Worm (Caenorhabditis elegans) whole organism, L1 larva: ENCODE measurements around the gene F55G1.7.

Experiments used
- C16A3.4 ChIP-seq: fragments of 150-350 bp; optimal IDR thresholded peaks from 2 replicates; lab custom pipeline; 2014; ENCODE audit warnings: missing biosample characterization, missing genetic modification characterization
- F16B12.6 ChIP-seq: fragments of 150-350 bp; optimal IDR thresholded peaks from 2 replicates; lab custom pipeline; 2014; ENCODE audit warnings: missing biosample characterization, missing genetic modification characterization
- alr-1 ChIP-seq: fragments of 200-800 bp; sonication (Bioruptor generic); optimal IDR thresholded peaks from 2 replicates; lab custom pipeline; 2018; ENCODE audit warnings: borderline replicate concordance, mild to moderate bottlenecking, missing genetic modification characterization, missing compliant biosample characterization
- aly-2 ChIP-seq: fragments of 150-350 bp; optimal IDR thresholded peaks from 2 replicates; lab custom pipeline; 2014; ENCODE audit warnings: missing biosample characterization, missing genetic modification characterization
- ama-1 ChIP-seq: fragments of 150-350 bp; optimal IDR thresholded peaks from 2 replicates; lab custom pipeline; 2014
- blmp-1 ChIP-seq: fragments of 150-350 bp; optimal IDR thresholded peaks from 2 replicates; lab custom pipeline; 2014; ENCODE audit warnings: missing biosample characterization, missing genetic modification characterization
- ceh-63 ChIP-seq: fragments of 200-800 bp; sonication (Bioruptor generic); optimal IDR thresholded peaks from 2 replicates; lab custom pipeline; 2018; ENCODE audit warnings: mild to moderate bottlenecking, missing genetic modification characterization, missing compliant biosample characterization
- ceh-8 ChIP-seq: fragments of 200-800 bp; sonication (Bioruptor generic); optimal IDR thresholded peaks from 2 replicates; lab custom pipeline; 2018; ENCODE audit warnings: mild to moderate bottlenecking, missing genetic modification characterization, moderate library complexity, missing compliant biosample characterization
- dpl-1 ChIP-seq, 3 experiments: fragments of 150-350 bp in 2 of 3; sonication (generic microtip) in 1 of 3; optimal IDR thresholded peaks; 2 replicates each; lab custom pipeline; 2014 to 2017; ENCODE audit warnings: missing biosample characterization in 3 of 3, missing genetic modification characterization in 3 of 3, missing genetic modification reagents in 3 of 3
- dsc-1 ChIP-seq: sonication (generic microtip); optimal IDR thresholded peaks from 2 replicates; lab custom pipeline; 2016; ENCODE audit warnings: mild to moderate bottlenecking, missing genetic modification characterization, missing compliant biosample characterization
- efl-1 ChIP-seq, 4 experiments: fragments of 150-350 bp; optimal IDR thresholded peaks in 3 of 4; peaks in 1 of 4; 1 replicate in 1 of 4; 2 replicates in 3 of 4; lab custom pipeline; 2014; ENCODE audit warnings: missing biosample characterization in 2 of 4, missing genetic modification characterization in 2 of 4, missing genetic modification reagents in 2 of 4
- elt-3 ChIP-seq, 6 experiments: fragments of 150-350 bp in 1 of 6; sonication (generic microtip); optimal IDR thresholded peaks; 2 replicates each; lab custom pipeline; 2017 to 2018; ENCODE audit warnings: missing biosample characterization in 6 of 6, missing genetic modification characterization in 6 of 6, inconsistent platforms in 1 of 6
- ets-5 ChIP-seq: fragments of 200-800 bp; sonication (Bioruptor generic); IDR thresholded peaks from 2 replicates; pipeline ENCODE4 v1.3.6; 2022; ENCODE audit warnings: missing genetic modification characterization, missing compliant biosample characterization
- fos-1 ChIP-seq: fragments of 150-350 bp; optimal IDR thresholded peaks from 2 replicates; lab custom pipeline; 2014; ENCODE audit warnings: missing biosample characterization, missing genetic modification characterization
- hlh-17 ChIP-seq: fragments of 200-800 bp; sonication (Bioruptor generic); optimal IDR thresholded peaks from 2 replicates; lab custom pipeline; 2018; ENCODE audit warnings: missing genetic modification characterization, mild to moderate bottlenecking, missing compliant biosample characterization, moderate library complexity, borderline replicate concordance
- hpl-2 ChIP-seq: fragments of 150-350 bp; optimal IDR thresholded peaks from 2 replicates; lab custom pipeline; 2014; ENCODE audit warnings: missing biosample characterization, missing genetic modification reagents, missing genetic modification characterization
- irx-1 ChIP-seq: sonication (generic microtip); optimal IDR thresholded peaks from 2 replicates; lab custom pipeline; 2016; ENCODE audit warnings: missing genetic modification characterization, missing compliant biosample characterization
- isw-1 ChIP-seq: fragments of 200-800 bp; sonication (Bioruptor generic); IDR thresholded peaks from 2 replicates; pipeline ENCODE4 v1.3.6; 2022; ENCODE audit warnings: missing genetic modification characterization, missing compliant biosample characterization
- jun-1 ChIP-seq: fragments of 150-350 bp; optimal IDR thresholded peaks from 2 replicates; lab custom pipeline; 2014; ENCODE audit warnings: missing biosample characterization, missing genetic modification reagents, missing genetic modification characterization
- lin-14 ChIP-seq: fragments of 200-800 bp; sonication (Bioruptor generic); optimal IDR thresholded peaks from 2 replicates; lab custom pipeline; 2018; ENCODE audit warnings: mild to moderate bottlenecking, missing genetic modification characterization, moderate library complexity, missing compliant biosample characterization
- lin-15B ChIP-seq: fragments of 150-350 bp; sonication (generic microtip); optimal IDR thresholded peaks from 3 replicates; lab custom pipeline; 2014; ENCODE audit warnings: missing biosample characterization, missing genetic modification characterization
- lin-35 ChIP-seq, 2 experiments: fragments of 150-350 bp; optimal IDR thresholded peaks; 2 replicates each; lab custom pipeline; 2014; ENCODE audit warnings: missing biosample characterization in 2 of 2, missing genetic modification characterization in 2 of 2, missing genetic modification reagents in 2 of 2
- lir-3 ChIP-seq: sonication (generic microtip); optimal IDR thresholded peaks from 2 replicates; lab custom pipeline; 2016; ENCODE audit warnings: mild to moderate bottlenecking, missing genetic modification characterization, moderate library complexity, missing compliant biosample characterization; ENCODE audit not compliant: poor library complexity
- lsy-2 ChIP-seq, 2 experiments: fragments of 150-350 bp; optimal IDR thresholded peaks; 2 replicates each; lab custom pipeline; 2014; ENCODE audit warnings: missing biosample characterization in 2 of 2, missing genetic modification characterization in 2 of 2
- mdl-1 ChIP-seq, 2 experiments: fragments of 150-350 bp; optimal IDR thresholded peaks; 2 replicates each; lab custom pipeline; 2014 to 2017; ENCODE audit warnings: missing biosample characterization in 2 of 2, missing genetic modification characterization in 2 of 2, inconsistent platforms in 1 of 2
- mef-2 ChIP-seq: fragments of 150-350 bp; optimal IDR thresholded peaks from 2 replicates; lab custom pipeline; 2014; ENCODE audit warnings: missing biosample characterization, missing genetic modification characterization
- mep-1 ChIP-seq: fragments of 150-350 bp; optimal IDR thresholded peaks from 2 replicates; lab custom pipeline; 2014; ENCODE audit warnings: missing biosample characterization, missing genetic modification characterization
- nhr-19 ChIP-seq: fragments of 200-800 bp; sonication (Bioruptor generic); conservative IDR thresholded peaks from 2 replicates; pipeline ENCODE4 v1.3.6; 2022; ENCODE audit warnings: missing genetic modification characterization, missing compliant biosample characterization
- nhr-237 ChIP-seq: fragments of 150-350 bp; optimal IDR thresholded peaks from 2 replicates; lab custom pipeline; 2014; ENCODE audit warnings: missing biosample characterization, missing genetic modification characterization
- nhr-28 ChIP-seq: fragments of 150-350 bp; optimal IDR thresholded peaks from 2 replicates; lab custom pipeline; 2014; ENCODE audit warnings: missing biosample characterization, missing genetic modification characterization
- nhr-47 ChIP-seq: sonication (generic microtip); optimal IDR thresholded peaks from 2 replicates; lab custom pipeline; 2016; ENCODE audit warnings: mild to moderate bottlenecking, missing genetic modification characterization, moderate library complexity, missing compliant biosample characterization
- nhr-71 ChIP-seq: sonication (generic microtip); optimal IDR thresholded peaks from 2 replicates; lab custom pipeline; 2016; ENCODE audit warnings: mild to moderate bottlenecking, missing genetic modification characterization, moderate library complexity, missing compliant biosample characterization
- nhr-76 ChIP-seq: sonication (generic microtip); optimal IDR thresholded peaks from 2 replicates; lab custom pipeline; 2017; ENCODE audit warnings: missing biosample characterization, missing genetic modification characterization
- pag-3 ChIP-seq: sonication (generic microtip); optimal IDR thresholded peaks from 2 replicates; lab custom pipeline; 2017; ENCODE audit warnings: missing genetic modification characterization, mild to moderate bottlenecking, missing compliant biosample characterization, antibody characterized with exemption, borderline replicate concordance; ENCODE audit not compliant: insufficient read depth
- pqm-1 ChIP-seq: sonication (generic microtip); optimal IDR thresholded peaks from 3 replicates; lab custom pipeline; 2017; ENCODE audit warnings: missing biosample characterization, missing genetic modification characterization
- rnt-1 ChIP-seq: sonication (generic microtip); optimal IDR thresholded peaks from 2 replicates; lab custom pipeline; 2016; ENCODE audit warnings: mild to moderate bottlenecking, missing genetic modification characterization, moderate library complexity, missing compliant biosample characterization
- sup-37 ChIP-seq: fragments of 200-800 bp; sonication (Bioruptor generic); optimal IDR thresholded peaks from 2 replicates; lab custom pipeline; 2018; ENCODE audit warnings: mild to moderate bottlenecking, missing genetic modification characterization, missing compliant biosample characterization
- swsn-7 ChIP-seq: sonication (generic microtip); optimal IDR thresholded peaks from 2 replicates; lab custom pipeline; 2016; ENCODE audit warnings: missing genetic modification characterization, missing compliant biosample characterization
- tbx-2 ChIP-seq: sonication (generic microtip); optimal IDR thresholded peaks from 2 replicates; lab custom pipeline; 2016; ENCODE audit warnings: missing genetic modification characterization, missing compliant biosample characterization
- tlp-1 ChIP-seq: fragments of 150-350 bp; optimal IDR thresholded peaks from 2 replicates; lab custom pipeline; 2014; ENCODE audit warnings: missing biosample characterization, missing genetic modification characterization
- unc-130 ChIP-seq: fragments of 150-350 bp; optimal IDR thresholded peaks from 2 replicates; lab custom pipeline; 2017; ENCODE audit warnings: missing biosample characterization, missing genetic modification characterization, inconsistent platforms
- unc-62 ChIP-seq: fragments of 150-350 bp; optimal IDR thresholded peaks from 2 replicates; lab custom pipeline; 2014; ENCODE audit warnings: missing biosample characterization, missing genetic modification reagents, missing genetic modification characterization
- unc-98 ChIP-seq: fragments of 200-800 bp; sonication (Bioruptor generic); IDR thresholded peaks from 2 replicates; pipeline ENCODE4 v1.3.6; 2022; ENCODE audit warnings: missing genetic modification characterization, missing compliant biosample characterization
- vab-15 ChIP-seq: sonication (generic microtip); optimal IDR thresholded peaks from 2 replicates; lab custom pipeline; 2017; ENCODE audit warnings: missing genotype, mild to moderate bottlenecking, missing genetic modification characterization, missing compliant biosample characterization
- xbp-1 ChIP-seq: sonication (generic microtip); optimal IDR thresholded peaks from 2 replicates; lab custom pipeline; 2016; ENCODE audit warnings: missing genetic modification characterization, missing compliant biosample characterization
- zag-1 ChIP-seq: fragments of 150-350 bp; optimal IDR thresholded peaks from 2 replicates; lab custom pipeline; 2014; ENCODE audit warnings: missing biosample characterization, missing genetic modification characterization
- zip-4 ChIP-seq: fragments of 200-800 bp; sonication (Bioruptor generic); optimal IDR thresholded peaks from 2 replicates; lab custom pipeline; 2018; ENCODE audit warnings: mild to moderate bottlenecking, missing genetic modification characterization, moderate library complexity, missing compliant biosample characterization
- ztf-11 ChIP-seq, 2 experiments: sonication (generic microtip); optimal IDR thresholded peaks; 2 replicates each; lab custom pipeline; 2016 to 2017; ENCODE audit warnings: missing genetic modification characterization in 2 of 2, missing biosample characterization in 1 of 2, missing compliant biosample characterization in 1 of 2
- ztf-4 ChIP-seq: fragments of 150-350 bp; optimal IDR thresholded peaks from 2 replicates; lab custom pipeline; 2014; ENCODE audit warnings: missing biosample characterization, missing genetic modification characterization

The F55G1.7 gene

DNA sequence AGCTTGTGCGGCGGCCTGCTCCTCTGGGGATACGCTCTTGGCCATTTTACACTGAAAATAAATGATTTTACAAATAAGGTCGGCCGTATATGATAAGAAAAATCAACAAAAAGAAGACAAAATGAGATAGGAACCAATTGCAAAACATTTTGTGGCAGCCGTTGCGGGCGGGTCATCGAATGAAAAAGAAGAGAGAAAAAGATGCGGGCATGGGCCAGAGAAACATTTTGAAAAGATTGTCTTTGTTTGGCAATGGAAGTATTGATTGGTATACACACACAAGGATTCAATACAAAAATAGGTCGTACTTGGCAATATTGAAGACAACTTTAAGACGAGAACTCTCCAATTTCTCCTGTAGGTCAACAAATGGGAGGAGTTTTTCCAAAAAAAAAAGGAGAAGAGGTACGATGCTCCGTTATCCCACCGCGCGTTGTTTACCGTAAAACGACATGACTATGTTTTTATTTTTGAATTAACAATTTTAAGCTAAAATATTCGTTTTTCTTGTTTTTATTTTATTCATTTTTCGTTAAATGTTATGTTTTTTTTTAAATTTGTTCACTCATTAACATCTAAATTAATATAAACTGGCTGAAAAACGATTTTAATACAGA is 43.1 kb upstream of the F55G1.7 start, which contains the start of the genes plc-4 and R05G6.4 (continued):
- TF ChIP-seq efl-1 (optimal IDR thresholded peaks at IDR 0.05; lab: Kevin White, UChicago) (peak; percentile 29 to 63), efl-1 (GFP tag; optimal IDR thresholded peaks at IDR 0.05 in 1 of 2; lab: Kevin White, UChicago) (peak; percentile 44 to 55), lin-15B (tag; lab: Kevin White, UChicago) (no peak), ceh-63 (no peak), nhr-19 (GFP tag; lab: Robert Waterston, UW) (peak; percentile 13; the same call in 1 of the 2 replicates), nhr-237 (tag; lab: Kevin White, UChicago) (no peak), ztf-4 (tag; lab: Kevin White, UChicago) (no peak), rnt-1 (tag; lab: Kevin White, UChicago) (peak; percentile 7), swsn-7 (tag; lab: Kevin White, UChicago) (peak; percentile 42), vab-15 (tag; lab: Kevin White, UChicago) (no peak), hpl-2 (no peak), elt-3 (tag; optimal IDR thresholded peaks at IDR 0.05; lab: Kevin White, UChicago) (peak in 2 of 6 experiments; percentile 3 to 52), lin-14 (GFP tag; lab: Kevin White, UChicago) (peak; percentile 48), unc-130 (tag; lab: Kevin White, UChicago) (no peak), isw-1 (GFP tag; lab: Robert Waterston, UW) (no peak), nhr-71 (tag; lab: Kevin White, UChicago) (peak; percentile 70), pqm-1 (tag; lab: Kevin White, UChicago) (no peak), blmp-1 (tag; lab: Kevin White, UChicago) (peak; percentile 53), unc-98 (no peak), lsy-2 (tag; optimal IDR thresholded peaks at IDR 0.05; lab: Kevin White, UChicago) (peak; percentile 53 to 68), zip-4 (GFP tag; lab: Kevin White, UChicago) (no peak), dsc-1 (tag; lab: Kevin White, UChicago) (peak; percentile 20), pag-3 (tag; lab: Kevin White, UChicago) (no peak), F16B12.6 (tag; lab: Kevin White, UChicago) (peak; percentile 4), hlh-17 (GFP tag; lab: Kevin White, UChicago) (no peak), C16A3.4 (tag; lab: Kevin White, UChicago) (peak; percentile 60), sup-37 (GFP tag; lab: Kevin White, UChicago) (no peak), tlp-1 (tag; lab: Kevin White, UChicago) (no peak), tbx-2 (tag; lab: Kevin White, UChicago) (peak; percentile 38), unc-62 (GFP tag; lab: Kevin White, UChicago) (no peak), mef-2 (tag; lab: Kevin White, UChicago) (no peak), alr-1 (tag; lab: Kevin White, UChicago) (no peak), xbp-1 (tag; lab: Kevin White, UChicago) (peak; percentile 42), ztf-11 (tag; optimal IDR thresholded peaks at IDR 0.05; lab: Kevin White, UChicago) (no peak), jun-1 (tag; lab: Kevin White, UChicago) (no peak), mep-1 (tag; lab: Kevin White, UChicago) (peak; percentile 57), ceh-8 (GFP tag; lab: Kevin White, UChicago) (no peak), nhr-28 (tag; lab: Kevin White, UChicago) (no peak), irx-1 (tag; lab: Kevin White, UChicago) (no peak), ama-1 (lab: Kevin White, UChicago) (no peak), aly-2 (tag; lab: Kevin White, UChicago) (no peak), zag-1 (tag; lab: Kevin White, UChicago) (no peak), mdl-1 (tag; optimal IDR thresholded peaks at IDR 0.05; lab: Kevin White, UChicago) (no peak), ets-5 (GFP tag; lab: Robert Waterston, UW) (no peak), fos-1 (tag; lab: Kevin White, UChicago) (no peak), dpl-1 (GFP tag; optimal IDR thresholded peaks at IDR 0.05; lab: Kevin White, UChicago) (peak; percentile 37 to 59 (median 55)), nhr-47 (tag; lab: Kevin White, UChicago) (peak; percentile 39), lir-3 (tag; lab: Kevin White, UChicago) (no peak), lin-35 (GFP tag; optimal IDR thresholded peaks at IDR 0.05; lab: Kevin White, UChicago) (peak; percentile 42 to 65), nhr-76 (tag; lab: Kevin White, UChicago) (no peak)
